Fruit fly (Drosophila melanogaster) whole organism, prepupa: ENCODE data around the gene CG6126.
A peak's percentile ranks its signal among the peaks of the same experiment; 100 is the strongest.

Experiments used
- Blimp-1 ChIP-seq: fragments of 200-800 bp; sonication (Bioruptor generic); optimal IDR thresholded peaks from 3 replicates; lab custom pipeline; 2017; ENCODE audit warnings: missing biosample characterization, missing genetic modification characterization, mild to moderate bottlenecking, moderate library complexity, missing genetic modification reagents
- CG10631 ChIP-seq: fragments of 200-800 bp; sonication (Bioruptor generic); optimal IDR thresholded peaks from 2 replicates; lab custom pipeline; 2016; ENCODE audit warnings: missing biosample characterization, missing genetic modification characterization
- CG11294 ChIP-seq: fragments of 200-800 bp; sonication (Bioruptor generic); IDR thresholded peaks from 2 replicates; pipeline ENCODE4 v1.3.6; 2022; ENCODE audit warnings: missing biosample characterization, missing genetic modification characterization
- CG11762 ChIP-seq: fragments of 200-800 bp; sonication (Bioruptor generic); optimal IDR thresholded peaks from 3 replicates; lab custom pipeline; 2016; ENCODE audit warnings: missing biosample characterization, missing genetic modification characterization; ENCODE audit not compliant: insufficient read depth
- CG11902 ChIP-seq: fragments of 200-800 bp; sonication (Bioruptor generic); optimal IDR thresholded peaks from 3 replicates; lab custom pipeline; 2016; ENCODE audit warnings: missing biosample characterization, missing genetic modification characterization
- CG15336 ChIP-seq: fragments of 200-800 bp; sonication (Bioruptor generic); IDR thresholded peaks from 2 replicates; pipeline ENCODE4 v1.3.6; 2022; ENCODE audit warnings: missing biosample characterization, missing genetic modification characterization
- CG16779 ChIP-seq: fragments of 200-800 bp; sonication (Bioruptor generic); optimal IDR thresholded peaks from 3 replicates; lab custom pipeline; 2017; ENCODE audit warnings: missing biosample characterization, mild to moderate bottlenecking, missing genetic modification characterization
- CG3032 ChIP-seq: fragments of 200-800 bp; optimal IDR thresholded peaks from 2 replicates; lab custom pipeline; 2019; ENCODE audit warnings: missing biosample characterization, mild to moderate bottlenecking, missing genetic modification characterization, moderate library complexity
- CG31627 ChIP-seq: fragments of 200-800 bp; sonication (Bioruptor generic); optimal IDR thresholded peaks from 3 replicates; lab custom pipeline; 2016; ENCODE audit warnings: missing biosample characterization, missing genetic modification characterization
- CG34406 ChIP-seq: fragments of 200-800 bp; sonication (Bioruptor generic); optimal IDR thresholded peaks from 3 replicates; lab custom pipeline; 2016; ENCODE audit warnings: missing biosample characterization, missing genetic modification characterization
- CG3919 ChIP-seq: fragments of 200-800 bp; sonication (Bioruptor generic); optimal IDR thresholded peaks from 3 replicates; lab custom pipeline; 2016; ENCODE audit warnings: missing biosample characterization, missing genetic modification characterization
- CG4318 ChIP-seq: fragments of 200-800 bp; sonication (Bioruptor generic); optimal IDR thresholded peaks from 3 replicates; lab custom pipeline; 2017; ENCODE audit warnings: missing biosample characterization, mild to moderate bottlenecking, missing genetic modification characterization
- CG6163 ChIP-seq: fragments of 200-800 bp; sonication (Bioruptor generic); IDR thresholded peaks from 3 replicates; pipeline ENCODE4 v1.3.6; 2022; ENCODE audit warnings: missing biosample characterization, missing genetic modification characterization
- CG6276 ChIP-seq: fragments of 200-800 bp; sonication (Bioruptor generic); optimal IDR thresholded peaks from 2 replicates; lab custom pipeline; 2017; ENCODE audit warnings: missing biosample characterization, mild to moderate bottlenecking, missing genetic modification characterization
- CG6792 ChIP-seq: fragments of 200-800 bp; sonication (Bioruptor generic); optimal IDR thresholded peaks from 3 replicates; lab custom pipeline; 2016; ENCODE audit warnings: missing biosample characterization, missing genetic modification characterization
- CG7368 ChIP-seq: fragments of 200-800 bp; sonication (Bioruptor generic); optimal IDR thresholded peaks from 3 replicates; lab custom pipeline; 2016; ENCODE audit warnings: missing biosample characterization, missing genetic modification characterization
- CG8119 ChIP-seq: fragments of 200-800 bp; sonication (Bioruptor generic); IDR thresholded peaks from 3 replicates; pipeline ENCODE4 v1.3.6; 2022; ENCODE audit warnings: missing biosample characterization, missing genetic modification characterization
- CG8632 ChIP-seq: fragments of 200-800 bp; sonication (Bioruptor generic); optimal IDR thresholded peaks from 3 replicates; lab custom pipeline; 2016; ENCODE audit warnings: missing biosample characterization, missing genetic modification characterization
- CG9139 ChIP-seq: fragments of 200-800 bp; sonication (Bioruptor generic); optimal IDR thresholded peaks from 3 replicates; lab custom pipeline; 2017; ENCODE audit warnings: missing biosample characterization, mild to moderate bottlenecking, missing genetic modification characterization
- Eip75B ChIP-seq: fragments of 200-800 bp; sonication (Bioruptor generic); optimal IDR thresholded peaks from 3 replicates; lab custom pipeline; 2016; ENCODE audit warnings: missing biosample characterization, missing genetic modification characterization
- Eip78C ChIP-seq: fragments of 200-800 bp; sonication (Bioruptor generic); peaks from one replicate; lab custom pipeline; 2016; ENCODE audit warnings: missing biosample characterization, missing genetic modification characterization
- Eip93F ChIP-seq: fragments of 200-800 bp; sonication (Bioruptor generic); optimal IDR thresholded peaks from 2 replicates; lab custom pipeline; 2016; ENCODE audit warnings: missing biosample characterization, mild to moderate bottlenecking, missing genetic modification characterization
- Gug ChIP-seq: fragments of 200-800 bp; sonication (Bioruptor generic); IDR thresholded peaks from 2 replicates; pipeline ENCODE4 v1.3.6; 2022; ENCODE audit warnings: missing biosample characterization, missing genetic modification characterization
- Hr38 ChIP-seq: sonication (Bioruptor generic); optimal IDR thresholded peaks from 2 replicates; lab custom pipeline; 2016; ENCODE audit warnings: missing biosample characterization, missing genetic modification characterization
- Hr39 ChIP-seq: fragments of 200-800 bp; sonication (Bioruptor generic); optimal IDR thresholded peaks from 2 replicates; lab custom pipeline; 2016; ENCODE audit warnings: missing biosample characterization, missing genetic modification characterization
- Hr4 ChIP-seq: fragments of 200-800 bp; sonication (Bioruptor generic); optimal IDR thresholded peaks from 3 replicates; lab custom pipeline; 2016; ENCODE audit warnings: missing biosample characterization, missing genetic modification characterization
- Lpt ChIP-seq: fragments of 200-800 bp; sonication (Bioruptor generic); optimal IDR thresholded peaks from 3 replicates; lab custom pipeline; 2016; ENCODE audit warnings: missing biosample characterization, missing genetic modification characterization
- Met ChIP-seq: fragments of 200-800 bp; sonication (Bioruptor generic); optimal IDR thresholded peaks from 3 replicates; lab custom pipeline; 2016; ENCODE audit warnings: missing biosample characterization, missing genetic modification characterization
- OdsH ChIP-seq: fragments of 200-800 bp; sonication (Bioruptor generic); optimal IDR thresholded peaks from 3 replicates; lab custom pipeline; 2016; ENCODE audit warnings: missing biosample characterization, missing genetic modification characterization
- Smox ChIP-seq: fragments of 200-800 bp; sonication (Bioruptor generic); optimal IDR thresholded peaks from 3 replicates; lab custom pipeline; 2016; ENCODE audit warnings: missing biosample characterization, missing genetic modification characterization
- Sox102F ChIP-seq: fragments of 200-800 bp; sonication (Bioruptor generic); optimal IDR thresholded peaks from 2 replicates; lab custom pipeline; 2016; ENCODE audit warnings: missing biosample characterization, mild to moderate bottlenecking, missing genetic modification characterization
- Sox15 ChIP-seq: fragments of 200-800 bp; sonication (Bioruptor generic); optimal IDR thresholded peaks from 3 replicates; lab custom pipeline; 2016; ENCODE audit warnings: missing biosample characterization, missing genetic modification characterization
- acj6 ChIP-seq: fragments of 200-800 bp; sonication (Bioruptor generic); optimal IDR thresholded peaks from 3 replicates; lab custom pipeline; 2016; ENCODE audit warnings: missing biosample characterization, missing genetic modification characterization
- cyc ChIP-seq: fragments of 200-800 bp; sonication (Bioruptor generic); optimal IDR thresholded peaks from 3 replicates; lab custom pipeline; 2016; ENCODE audit warnings: missing biosample characterization, missing genetic modification characterization
- dac ChIP-seq: fragments of 200-800 bp; sonication (Bioruptor generic); optimal IDR thresholded peaks from 2 replicates; lab custom pipeline; 2017; ENCODE audit warnings: missing biosample characterization, mild to moderate bottlenecking, missing genetic modification characterization
- eg ChIP-seq: fragments of 200-800 bp; sonication (Bioruptor generic); IDR thresholded peaks from 3 replicates; pipeline ENCODE4 v1.3.6; 2022; ENCODE audit warnings: missing biosample characterization, missing genetic modification characterization
- fd59A ChIP-seq: fragments of 200-800 bp; sonication (Bioruptor generic); optimal IDR thresholded peaks from 2 replicates; lab custom pipeline; 2017; ENCODE audit warnings: missing biosample characterization, mild to moderate bottlenecking, missing genetic modification characterization, missing genetic modification reagents
- fd85E ChIP-seq: fragments of 200-800 bp; sonication (Bioruptor generic); optimal IDR thresholded peaks from 3 replicates; lab custom pipeline; 2016; ENCODE audit warnings: missing biosample characterization, missing genetic modification characterization
- fkh ChIP-seq: fragments of 200-800 bp; sonication (Bioruptor generic); optimal IDR thresholded peaks from 3 replicates; lab custom pipeline; 2017; ENCODE audit warnings: missing biosample characterization, mild to moderate bottlenecking, missing genetic modification characterization, moderate library complexity
- lz ChIP-seq: fragments of 200-800 bp; sonication (Bioruptor generic); optimal IDR thresholded peaks from 3 replicates; lab custom pipeline; 2016; ENCODE audit warnings: missing biosample characterization, missing genetic modification characterization
- net ChIP-seq: fragments of 200-800 bp; sonication (Bioruptor generic); optimal IDR thresholded peaks from 3 replicates; lab custom pipeline; 2016; ENCODE audit warnings: missing biosample characterization, missing genetic modification characterization
- pdm3 ChIP-seq: fragments of 200-800 bp; sonication (Bioruptor generic); optimal IDR thresholded peaks from 3 replicates; lab custom pipeline; 2016; ENCODE audit warnings: missing biosample characterization, missing genetic modification characterization
- salr ChIP-seq, 2 experiments: fragments of 200-800 bp; sonication (Bioruptor generic); optimal IDR thresholded peaks; 3 replicates each; lab custom pipeline; 2016 to 2018; ENCODE audit warnings: missing biosample characterization in 2 of 2, missing genetic modification characterization in 2 of 2, mild to moderate bottlenecking in 1 of 2
- svp ChIP-seq: fragments of 200-800 bp; sonication (Bioruptor generic); peaks from one replicate; lab custom pipeline; 2016; ENCODE audit warnings: missing biosample characterization, missing genetic modification characterization
- topi ChIP-seq: fragments of 200-800 bp; sonication (Bioruptor generic); optimal IDR thresholded peaks from 3 replicates; lab custom pipeline; 2016; ENCODE audit warnings: missing biosample characterization, missing genetic modification characterization
- vri ChIP-seq: fragments of 200-800 bp; sonication (Bioruptor generic); optimal IDR thresholded peaks from 3 replicates; lab custom pipeline; 2016; ENCODE audit warnings: missing biosample characterization, mild to moderate bottlenecking, missing genetic modification characterization

Gene CG6126

dm6 chr3R:16235215-16235937, 32.5 kb upstream of the CG6126 start (continued):
- TF ChIP-seq fd59A (GFP tag; lab: Kevin White, UChicago) (no peak), CG6276 (GFP tag; lab: Kevin White, UChicago) (no peak), vri (peak; percentile 65), Blimp-1 (GFP tag; lab: Kevin White, UChicago) (no peak), net (GFP tag; lab: Kevin White, UChicago) (no peak), Sox15 (GFP tag; lab: Kevin White, UChicago) (no peak), Eip78C (peak; percentile 7), CG34406 (GFP tag; lab: Kevin White, UChicago) (no peak), CG31627 (no peak), CG6792 (GFP tag; lab: Kevin White, UChicago) (no peak), cyc (GFP tag; lab: Kevin White, UChicago) (no peak), Hr38 (GFP tag; lab: Kevin White, UChicago) (no peak), fkh (GFP tag; lab: Kevin White, UChicago) (peak; percentile 41), CG9139 (no peak), svp (GFP tag; lab: Kevin White, UChicago) (peak; percentile 96), CG8119 (GFP tag; lab: Robert Waterston, UW) (no peak), CG7368 (GFP tag; lab: Kevin White, UChicago) (no peak), eg (GFP tag; lab: Robert Waterston, UW) (no peak), CG6163 (GFP tag; lab: Robert Waterston, UW) (no peak), CG11902 (GFP tag; lab: Kevin White, UChicago) (no peak), salr (GFP tag; optimal IDR thresholded peaks at IDR 0.05; lab: Kevin White, UChicago) (no peak), lz (GFP tag; lab: Kevin White, UChicago) (no peak), acj6 (GFP tag; lab: Kevin White, UChicago) (no peak), Hr39 (GFP tag; lab: Kevin White, UChicago) (no peak), fd85E (GFP tag; lab: Kevin White, UChicago) (peak; percentile 62)
- TF ChIP-seq, all 60 proteins: peak for 10

dm6 chr3R:16234745-16235149, 31.9 kb upstream of the CG6126 start:
- no peak for TF ChIP-seq Gug (GFP tag; lab: Robert Waterston, UW)
- TF ChIP-seq Sox102F (GFP tag; lab: Kevin White, UChicago): peak; percentile 86
- TF ChIP-seq CG10631: peak; percentile 87
- peak; percentile 91 for TF ChIP-seq Met (GFP tag; lab: Kevin White, UChicago)
- TF ChIP-seq CG6792 (GFP tag; lab: Kevin White, UChicago): peak; percentile 79
- TF ChIP-seq CG31627: peak; percentile 81
- peak; percentile 89 for TF ChIP-seq CG6276 (GFP tag; lab: Kevin White, UChicago)
- TF ChIP-seq CG4318: peak; percentile 79
- TF ChIP-seq fd59A (GFP tag; lab: Kevin White, UChicago): peak; percentile 91
- TF ChIP-seq Blimp-1 (GFP tag; lab: Kevin White, UChicago): peak; percentile 60
- no peak for TF ChIP-seq Hr38 (GFP tag; lab: Kevin White, UChicago)
- peak; percentile 49 to 87 for TF ChIP-seq salr (GFP tag; optimal IDR thresholded peaks at IDR 0.05; lab: Kevin White, UChicago)
- TF ChIP-seq CG3032 (tag; lab: Kevin White, UChicago): peak; percentile 91
- peak; percentile 85 for TF ChIP-seq OdsH (GFP tag; lab: Kevin White, UChicago)
- peak; percentile 90 for TF ChIP-seq Hr4
- TF ChIP-seq CG16779 (tag; lab: Kevin White, UChicago): peak; percentile 63
- TF ChIP-seq vri: peak; percentile 31
- TF ChIP-seq CG11762: peak; percentile 81
- TF ChIP-seq fkh (GFP tag; lab: Kevin White, UChicago): no peak
- peak; percentile 28 for TF ChIP-seq Lpt (GFP tag; lab: Kevin White, UChicago)
- TF ChIP-seq Eip78C: peak; percentile 97
- TF ChIP-seq acj6 (GFP tag; lab: Kevin White, UChicago): peak; percentile 74
- peak; percentile 76 for TF ChIP-seq Sox15 (GFP tag; lab: Kevin White, UChicago)
- peak; percentile 90 for TF ChIP-seq Eip75B
- peak; percentile 82 for TF ChIP-seq CG34406 (GFP tag; lab: Kevin White, UChicago)
- TF ChIP-seq CG9139: peak; percentile 73
- peak; percentile 90 for TF ChIP-seq topi (GFP tag; lab: Kevin White, UChicago)
- no peak for TF ChIP-seq CG8119 (GFP tag; lab: Robert Waterston, UW)
- TF ChIP-seq lz (GFP tag; lab: Kevin White, UChicago): peak; percentile 88
- peak; percentile 87 for TF ChIP-seq CG8632
- peak; percentile 77 for TF ChIP-seq CG11902 (GFP tag; lab: Kevin White, UChicago)
- TF ChIP-seq dac: peak; percentile 71
- TF ChIP-seq Eip93F (GFP tag; lab: Kevin White, UChicago): peak; percentile 28
- TF ChIP-seq CG6163 (GFP tag; lab: Robert Waterston, UW): no peak
- peak; percentile 87 for TF ChIP-seq pdm3 (GFP tag; lab: Kevin White, UChicago)
- no peak for TF ChIP-seq CG11294 (GFP tag; lab: Robert Waterston, UW)
- peak; percentile 88 for TF ChIP-seq Smox (GFP tag; lab: Kevin White, UChicago)
- TF ChIP-seq CG15336 (GFP tag; lab: Robert Waterston, UW): no peak
- TF ChIP-seq Hr39 (GFP tag; lab: Kevin White, UChicago): peak; percentile 78
- peak; percentile 83 for TF ChIP-seq CG3919 (GFP tag; lab: Kevin White, UChicago)
- TF ChIP-seq eg (GFP tag; lab: Robert Waterston, UW): no peak
